Fruit fly (Drosophila melanogaster) whole organism, adult: ENCODE measurements around the gene CG42337.

ENCODE experiments used
- CG11617 ChIP-seq: fragments of 200-800 bp; sonication (Bioruptor generic); optimal IDR thresholded peaks from 2 replicates; lab custom pipeline; 2017; ENCODE audit warnings: mild to moderate bottlenecking, missing biosample characterization, missing genetic modification reagents, missing genetic modification characterization
- CG12768 ChIP-seq: fragments of 200-800 bp; sonication (Bioruptor generic); optimal IDR thresholded peaks from 2 replicates; lab custom pipeline; 2017; ENCODE audit warnings: missing biosample characterization, missing genetic modification characterization, mild to moderate bottlenecking, moderate library complexity, missing genetic modification reagents
- CG14711 ChIP-seq: fragments of 200-800 bp; sonication (Bioruptor generic); optimal IDR thresholded peaks from 2 replicates; lab custom pipeline; 2018; ENCODE audit warnings: missing biosample characterization, mild to moderate bottlenecking, missing genetic modification characterization, moderate library complexity
- CG1620 ChIP-seq: fragments of 200-800 bp; sonication (Bioruptor generic); optimal IDR thresholded peaks from 2 replicates; lab custom pipeline; 2016; ENCODE audit warnings: missing biosample characterization, missing genetic modification characterization
- CG33017 ChIP-seq: fragments of 200-800 bp; sonication (Bioruptor generic); optimal IDR thresholded peaks from 2 replicates; lab custom pipeline; 2018; ENCODE audit warnings: missing biosample characterization, mild to moderate bottlenecking, missing genetic modification characterization, moderate library complexity
- CG5204 ChIP-seq: fragments of 200-800 bp; sonication (Bioruptor generic); optimal IDR thresholded peaks from 2 replicates; lab custom pipeline; 2016; ENCODE audit warnings: missing biosample characterization, missing genetic modification characterization
- CG7045 ChIP-seq: fragments of 200-800 bp; sonication (Bioruptor generic); optimal IDR thresholded peaks from 2 replicates; lab custom pipeline; 2017; ENCODE audit warnings: missing biosample characterization, mild to moderate bottlenecking, missing genetic modification characterization
- CG7101 ChIP-seq: fragments of 200-800 bp; sonication (Bioruptor generic); optimal IDR thresholded peaks from 2 replicates; lab custom pipeline; 2018; ENCODE audit warnings: missing biosample characterization, mild to moderate bottlenecking, missing genetic modification characterization, moderate library complexity
- Clk ChIP-seq: fragments of 200-800 bp; sonication (Bioruptor generic); optimal IDR thresholded peaks from 2 replicates; lab custom pipeline; 2017; ENCODE audit warnings: missing biosample characterization, missing genetic modification characterization
- Crg-1 ChIP-seq: fragments of 200-800 bp; sonication (Bioruptor generic); optimal IDR thresholded peaks from 2 replicates; lab custom pipeline; 2016; ENCODE audit warnings: missing biosample characterization, missing genetic modification characterization
- Hr96 ChIP-seq: fragments of 200-800 bp; sonication (Bioruptor generic); optimal IDR thresholded peaks from 2 replicates; lab custom pipeline; 2016; ENCODE audit warnings: missing biosample characterization, missing genetic modification characterization
- Mnt ChIP-seq: fragments of 200-800 bp; sonication (Bioruptor generic); optimal IDR thresholded peaks from 2 replicates; lab custom pipeline; 2016; ENCODE audit warnings: missing biosample characterization, mild to moderate bottlenecking, missing genetic modification characterization
- bab1 ChIP-seq: fragments of 200-800 bp; sonication (Bioruptor generic); optimal IDR thresholded peaks from 3 replicates; lab custom pipeline; 2019; ENCODE audit warnings: missing biosample characterization, mild to moderate bottlenecking, missing genetic modification characterization, moderate library complexity
- cic ChIP-seq: fragments of 200-800 bp; sonication (Bioruptor generic); optimal IDR thresholded peaks from 2 replicates; lab custom pipeline; 2017; ENCODE audit warnings: missing biosample characterization, mild to moderate bottlenecking, missing genetic modification characterization, moderate library complexity
- cnc ChIP-seq, 2 experiments: fragments of >200 bp; optimal IDR thresholded peaks; 2 replicates each; lab custom pipeline; 2017
- kay ChIP-seq: fragments of 200-800 bp; sonication (Bioruptor generic); peaks from one replicate; lab custom pipeline; 2016; ENCODE audit warnings: missing biosample characterization, missing genetic modification characterization, borderline replicate concordance
- ovo ChIP-seq: fragments of 200-800 bp; sonication (Bioruptor generic); optimal IDR thresholded peaks from 2 replicates; lab custom pipeline; 2016; ENCODE audit warnings: missing biosample characterization, missing genetic modification characterization
- pad ChIP-seq: fragments of 200-800 bp; sonication (Bioruptor generic); optimal IDR thresholded peaks from 3 replicates; lab custom pipeline; 2017; ENCODE audit warnings: missing biosample characterization, missing genetic modification characterization, mild to moderate bottlenecking, moderate library complexity, missing genetic modification reagents
- tj ChIP-seq: fragments of 200-800 bp; sonication (Bioruptor generic); optimal IDR thresholded peaks from 3 replicates; lab custom pipeline; 2017; ENCODE audit warnings: missing biosample characterization, mild to moderate bottlenecking, missing genetic modification characterization, moderate library complexity
- toe ChIP-seq: fragments of 200-800 bp; sonication (Bioruptor generic); optimal IDR thresholded peaks from 2 replicates; lab custom pipeline; 2016; ENCODE audit warnings: missing biosample characterization, missing genetic modification characterization

CG42337 gene

dm6 chr3L:21175531-21176271, 17.5 kb downstream of the CG42337 start:
- TF ChIP-seq cnc (optimal IDR thresholded peaks at IDR 0.05; lab: Kevin White, UChicago) = no peak
- TF ChIP-seq ovo (GFP tag; lab: Kevin White, UChicago) = peak; percentile 79
- TF ChIP-seq Mnt (GFP tag; lab: Kevin White, UChicago) = peak; percentile 37
- no peak for TF ChIP-seq CG7045
- no peak for TF ChIP-seq cic (GFP tag; lab: Kevin White, UChicago)
- peak; percentile 18 for TF ChIP-seq bab1 (GFP tag; lab: Kevin White, UChicago)
- TF ChIP-seq tj (GFP tag; lab: Kevin White, UChicago) = peak; percentile 36

- no peak for TF ChIP-seq pad (GFP tag; lab: Kevin White, UChicago)
- TF ChIP-seq tj (GFP tag; lab: Kevin White, UChicago) = peak; percentile 83
- peak; percentile 54 for TF ChIP-seq cic (GFP tag; lab: Kevin White, UChicago)
- TF ChIP-seq CG7045 = no peak
- TF ChIP-seq Crg-1 = no peak
- TF ChIP-seq cnc (optimal IDR thresholded peaks at IDR 0.05; lab: Kevin White, UChicago) = no peak
- TF ChIP-seq CG14711 = no peak
- TF ChIP-seq toe (GFP tag; lab: Kevin White, UChicago) = no peak
- no peak for TF ChIP-seq CG5204
- TF ChIP-seq Hr96 (GFP tag; lab: Kevin White, UChicago) = no peak
Measured at dm6 chr3L:21174962-21175361, 18.2 kb downstream of the CG42337 start.

- TF ChIP-seq CG7101 (tag; lab: Kevin White, UChicago) = peak; percentile 89
- no peak for TF ChIP-seq toe (GFP tag; lab: Kevin White, UChicago)
- TF ChIP-seq CG12768 (GFP tag; lab: Kevin White, UChicago) = peak; percentile 28
- TF ChIP-seq bab1 (GFP tag; lab: Kevin White, UChicago) = peak; percentile 93
- peak; percentile 91 for TF ChIP-seq CG33017 (tag; lab: Kevin White, UChicago)
- peak; percentile 43 for TF ChIP-seq CG7045
- no peak for TF ChIP-seq pad (GFP tag; lab: Kevin White, UChicago)
- TF ChIP-seq Hr96 (GFP tag; lab: Kevin White, UChicago) = no peak
- TF ChIP-seq CG5204 = no peak
- TF ChIP-seq CG14711 = peak; percentile 90
- TF ChIP-seq CG11617 = peak; percentile 42
- TF ChIP-seq kay (GFP tag; lab: Kevin White, UChicago) = peak; percentile 91
- TF ChIP-seq tj (GFP tag; lab: Kevin White, UChicago) = peak; percentile 86
- TF ChIP-seq Crg-1 = no peak
- peak; percentile 69 for TF ChIP-seq ovo (GFP tag; lab: Kevin White, UChicago)
- no peak for TF ChIP-seq Clk (GFP tag; lab: Kevin White, UChicago)
- TF ChIP-seq cic (GFP tag; lab: Kevin White, UChicago) = peak; percentile 94
- peak; percentile 92 for TF ChIP-seq Mnt (GFP tag; lab: Kevin White, UChicago)
Measured at dm6 chr3L:21172527-21173253, 20.5 kb downstream of the CG42337 start, which contains the start of the genes chb and AsnS. Gene chb (plus strand): TSS chr3L:21172853. Gene AsnS (plus strand): TSS chr3L:21173118.

- TF ChIP-seq pad (GFP tag; lab: Kevin White, UChicago) (peak; percentile 58), CG14711 (peak; percentile 74), CG7101 (tag; lab: Kevin White, UChicago) (peak; percentile 83), cnc (optimal IDR thresholded peaks at IDR 0.05; lab: Kevin White, UChicago) (no peak), Crg-1 (peak; percentile 70), CG5204 (peak; percentile 89), CG7045 (peak; percentile 88), CG1620 (GFP tag; lab: Kevin White, UChicago) (peak; percentile 75), cic (GFP tag; lab: Kevin White, UChicago) (peak; percentile 77), ovo (GFP tag; lab: Kevin White, UChicago) (peak; percentile 67), kay (GFP tag; lab: Kevin White, UChicago) (no peak), bab1 (GFP tag; lab: Kevin White, UChicago) (peak; percentile 75), toe (GFP tag; lab: Kevin White, UChicago) (peak; percentile 88), CG11617 (peak; percentile 53), Mnt (GFP tag; lab: Kevin White, UChicago) (peak; percentile 81), Clk (GFP tag; lab: Kevin White, UChicago) (peak; percentile 69), CG12768 (GFP tag; lab: Kevin White, UChicago) (peak; percentile 95), Hr96 (GFP tag; lab: Kevin White, UChicago) (peak; percentile 89), tj (GFP tag; lab: Kevin White, UChicago) (peak; percentile 39), CG33017 (tag; lab: Kevin White, UChicago) (peak; percentile 86)
Measured at dm6 chr3L:21171905-21172304, 21.3 kb downstream of the CG42337 start, which contains the start of gene Ac78C. Gene Ac78C (minus strand): TSS chr3L:21171930.

- TF ChIP-seq Crg-1 = no peak
- TF ChIP-seq kay (GFP tag; lab: Kevin White, UChicago) = no peak
- no peak for TF ChIP-seq cnc (optimal IDR thresholded peaks at IDR 0.05; lab: Kevin White, UChicago)
- TF ChIP-seq Clk (GFP tag; lab: Kevin White, UChicago) = no peak
- no peak for TF ChIP-seq CG11617
- no peak for TF ChIP-seq CG5204
- TF ChIP-seq Mnt (GFP tag; lab: Kevin White, UChicago) = no peak
- TF ChIP-seq CG33017 (tag; lab: Kevin White, UChicago) = no peak
- no peak for TF ChIP-seq bab1 (GFP tag; lab: Kevin White, UChicago)
Measured at dm6 chr3L:21145841-21146395, 47.2 kb downstream of the CG42337 start.
